Worm (Caenorhabditis elegans): Measurements from ENCODE around the gene oac-52.

The oac-52 gene

ce11 chrIV:4346512-4346911, at the start of gene oac-52:
Gene oac-52 (minus strand): TSS chrIV:4346612.
- no peak for TF ChIP-seq med-1 (GFP tag; optimal IDR thresholded peaks at IDR 0.05; ENCODE audit: insufficient read depth)
- no peak for TF ChIP-seq ref-1 (GFP tag; conservative IDR thresholded peaks at IDR 0.05)
- TF ChIP-seq klf-2 (GFP tag; conservative IDR thresholded peaks at IDR 0.05), result no peak
- no peak for TF ChIP-seq ztf-29 (GFP tag; IDR thresholded peaks at IDR 0.05)
- TF ChIP-seq T22C8.4 (GFP tag; IDR thresholded peaks at IDR 0.05), result no peak
- no peak for TF ChIP-seq cog-1 (tag; optimal IDR thresholded peaks at IDR 0.05)
- no peak for TF ChIP-seq ztf-23 (GFP tag; IDR thresholded peaks at IDR 0.05)
- no peak for TF ChIP-seq tab-1 (GFP tag; IDR thresholded peaks at IDR 0.05)
- no peak for TF ChIP-seq flt-1 (GFP tag; IDR thresholded peaks at IDR 0.05)

- no peak for TF ChIP-seq T22C8.4 (GFP tag; IDR thresholded peaks at IDR 0.05)
- no peak for TF ChIP-seq ref-1 (GFP tag; conservative IDR thresholded peaks at IDR 0.05)
- TF ChIP-seq med-1 (GFP tag; optimal IDR thresholded peaks at IDR 0.05; ENCODE audit: insufficient read depth), result no peak
- TF ChIP-seq cog-1 (tag; optimal IDR thresholded peaks at IDR 0.05), result no peak
- TF ChIP-seq klf-2 (GFP tag; conservative IDR thresholded peaks at IDR 0.05), result no peak
- no peak for TF ChIP-seq flt-1 (GFP tag; IDR thresholded peaks at IDR 0.05)
- no peak for TF ChIP-seq ztf-29 (GFP tag; IDR thresholded peaks at IDR 0.05)
Observed at ce11 chrIV:4395555-4395954, 49.1 kb upstream of the oac-52 start.

ce11 chrIV:4393942-4394460, 47.6 kb upstream of the oac-52 start, which contains the start of gene ell-1:
Gene ell-1 (plus strand): TSS chrIV:4394410.
- TF ChIP-seq ref-1 (GFP tag; conservative IDR thresholded peaks at IDR 0.05), result no peak
- TF ChIP-seq ztf-23 (GFP tag; IDR thresholded peaks at IDR 0.05), result no peak
- no peak for TF ChIP-seq klf-2 (GFP tag; conservative IDR thresholded peaks at IDR 0.05)
- no peak for TF ChIP-seq ztf-29 (GFP tag; IDR thresholded peaks at IDR 0.05)
- no peak for TF ChIP-seq T22C8.4 (GFP tag; IDR thresholded peaks at IDR 0.05)
- no peak for TF ChIP-seq cog-1 (tag; optimal IDR thresholded peaks at IDR 0.05)
- no peak for TF ChIP-seq flt-1 (GFP tag; IDR thresholded peaks at IDR 0.05)
- TF ChIP-seq med-1 (GFP tag; optimal IDR thresholded peaks at IDR 0.05; ENCODE audit: insufficient read depth), result no peak
- TF ChIP-seq tab-1 (GFP tag; IDR thresholded peaks at IDR 0.05), result no peak

- no peak for TF ChIP-seq ref-1 (GFP tag; conservative IDR thresholded peaks at IDR 0.05)
- TF ChIP-seq med-1 (GFP tag; optimal IDR thresholded peaks at IDR 0.05; ENCODE audit: insufficient read depth), result no peak
- no peak for TF ChIP-seq klf-2 (GFP tag; conservative IDR thresholded peaks at IDR 0.05)
- TF ChIP-seq ztf-29 (GFP tag; IDR thresholded peaks at IDR 0.05), result no peak
- no peak for TF ChIP-seq ztf-23 (GFP tag; IDR thresholded peaks at IDR 0.05)
- TF ChIP-seq T22C8.4 (GFP tag; IDR thresholded peaks at IDR 0.05), result no peak
- TF ChIP-seq flt-1 (GFP tag; IDR thresholded peaks at IDR 0.05), result no peak
- no peak for TF ChIP-seq tab-1 (GFP tag; IDR thresholded peaks at IDR 0.05)
- TF ChIP-seq cog-1 (tag; optimal IDR thresholded peaks at IDR 0.05), result no peak
Observed at ce11 chrIV:4393488-4393887, 47.1 kb upstream of the oac-52 start.

- TF ChIP-seq T22C8.4 (GFP tag; IDR thresholded peaks at IDR 0.05), result 0 out of 2 replicates have a peak, but pooled peaks have one; percentile 41
- TF ChIP-seq klf-2 (GFP tag; conservative IDR thresholded peaks at IDR 0.05), result peak; percentile 69; the same call in 1 of the 2 replicates
- no peak for TF ChIP-seq ztf-29 (GFP tag; IDR thresholded peaks at IDR 0.05)
- TF ChIP-seq med-1 (GFP tag; optimal IDR thresholded peaks at IDR 0.05; ENCODE audit: insufficient read depth), result no peak
- TF ChIP-seq ztf-23 (GFP tag; IDR thresholded peaks at IDR 0.05), result peak; percentile 91
- peak; percentile 84 for TF ChIP-seq flt-1 (GFP tag; IDR thresholded peaks at IDR 0.05)
- no peak for TF ChIP-seq ref-1 (GFP tag; conservative IDR thresholded peaks at IDR 0.05)
- TF ChIP-seq tab-1 (GFP tag; IDR thresholded peaks at IDR 0.05), result no peak
- TF ChIP-seq cog-1 (tag; optimal IDR thresholded peaks at IDR 0.05), result peak; percentile 67
Observed at ce11 chrIV:4390438-4390894, 44.1 kb upstream of the oac-52 start, which contains the start of the genes rpl-7A and set-21. Gene rpl-7A (minus strand): TSS chrIV:4390590. Gene set-21 (plus strand): TSS chrIV:4390844.

- TF ChIP-seq ztf-29 (GFP tag; IDR thresholded peaks at IDR 0.05), result no peak
- TF ChIP-seq ztf-23 (GFP tag; IDR thresholded peaks at IDR 0.05), result no peak
- TF ChIP-seq T22C8.4 (GFP tag; IDR thresholded peaks at IDR 0.05), result 0 out of 2 replicates have a peak, but pooled peaks have one; percentile 34
Observed at ce11 chrIV:4386351-4386750, 39.9 kb upstream of the oac-52 start, which contains the start of gene tald-1. Gene tald-1 (plus strand): TSS chrIV:4386651.

- TF ChIP-seq klf-2 (GFP tag; conservative IDR thresholded peaks at IDR 0.05), result no peak
- TF ChIP-seq ztf-23 (GFP tag; IDR thresholded peaks at IDR 0.05), result no peak
- no peak for TF ChIP-seq ref-1 (GFP tag; conservative IDR thresholded peaks at IDR 0.05)
- TF ChIP-seq med-1 (GFP tag; optimal IDR thresholded peaks at IDR 0.05; ENCODE audit: insufficient read depth), result no peak
- TF ChIP-seq flt-1 (GFP tag; IDR thresholded peaks at IDR 0.05), result no peak
- TF ChIP-seq tab-1 (GFP tag; IDR thresholded peaks at IDR 0.05), result no peak
- TF ChIP-seq cog-1 (tag; optimal IDR thresholded peaks at IDR 0.05), result no peak
- TF ChIP-seq T22C8.4 (GFP tag; IDR thresholded peaks at IDR 0.05), result no peak
- TF ChIP-seq ztf-29 (GFP tag; IDR thresholded peaks at IDR 0.05), result no peak
Observed at ce11 chrIV:4369116-4369515, 22.7 kb upstream of the oac-52 start.

- TF ChIP-seq ztf-23 (GFP tag; IDR thresholded peaks at IDR 0.05) (no peak), T22C8.4 (GFP tag; IDR thresholded peaks at IDR 0.05) (0 out of 2 replicates have a peak, but pooled peaks have one; percentile 50), tab-1 (GFP tag; IDR thresholded peaks at IDR 0.05) (no peak), cog-1 (tag; optimal IDR thresholded peaks at IDR 0.05) (no peak), klf-2 (GFP tag; conservative IDR thresholded peaks at IDR 0.05) (no peak), ref-1 (GFP tag; conservative IDR thresholded peaks at IDR 0.05) (no peak), ztf-29 (GFP tag; IDR thresholded peaks at IDR 0.05) (no peak)
Observed at ce11 chrIV:4360497-4360896, 14.1 kb upstream of the oac-52 start, which contains the start of gene F55F10.1. Gene F55F10.1 (plus strand): TSS chrIV:4360837.

ce11 chrIV:4359653-4360052, 13.2 kb upstream of the oac-52 start, which contains the start of gene F55F10.3:
Gene F55F10.3 (plus strand): TSS chrIV:4359953.
- no peak for TF ChIP-seq flt-1 (GFP tag; IDR thresholded peaks at IDR 0.05)
- no peak for TF ChIP-seq med-1 (GFP tag; optimal IDR thresholded peaks at IDR 0.05; ENCODE audit: insufficient read depth)
- no peak for TF ChIP-seq cog-1 (tag; optimal IDR thresholded peaks at IDR 0.05)
- no peak for TF ChIP-seq ref-1 (GFP tag; conservative IDR thresholded peaks at IDR 0.05)
- no peak for TF ChIP-seq ztf-23 (GFP tag; IDR thresholded peaks at IDR 0.05)
- no peak for TF ChIP-seq tab-1 (GFP tag; IDR thresholded peaks at IDR 0.05)
- no peak for TF ChIP-seq T22C8.4 (GFP tag; IDR thresholded peaks at IDR 0.05)
- TF ChIP-seq ztf-29 (GFP tag; IDR thresholded peaks at IDR 0.05), result no peak
- no peak for TF ChIP-seq klf-2 (GFP tag; conservative IDR thresholded peaks at IDR 0.05)
